Worm (Caenorhabditis elegans): ENCODE data around the gene nhr-138.

The nhr-138 gene

DNA sequence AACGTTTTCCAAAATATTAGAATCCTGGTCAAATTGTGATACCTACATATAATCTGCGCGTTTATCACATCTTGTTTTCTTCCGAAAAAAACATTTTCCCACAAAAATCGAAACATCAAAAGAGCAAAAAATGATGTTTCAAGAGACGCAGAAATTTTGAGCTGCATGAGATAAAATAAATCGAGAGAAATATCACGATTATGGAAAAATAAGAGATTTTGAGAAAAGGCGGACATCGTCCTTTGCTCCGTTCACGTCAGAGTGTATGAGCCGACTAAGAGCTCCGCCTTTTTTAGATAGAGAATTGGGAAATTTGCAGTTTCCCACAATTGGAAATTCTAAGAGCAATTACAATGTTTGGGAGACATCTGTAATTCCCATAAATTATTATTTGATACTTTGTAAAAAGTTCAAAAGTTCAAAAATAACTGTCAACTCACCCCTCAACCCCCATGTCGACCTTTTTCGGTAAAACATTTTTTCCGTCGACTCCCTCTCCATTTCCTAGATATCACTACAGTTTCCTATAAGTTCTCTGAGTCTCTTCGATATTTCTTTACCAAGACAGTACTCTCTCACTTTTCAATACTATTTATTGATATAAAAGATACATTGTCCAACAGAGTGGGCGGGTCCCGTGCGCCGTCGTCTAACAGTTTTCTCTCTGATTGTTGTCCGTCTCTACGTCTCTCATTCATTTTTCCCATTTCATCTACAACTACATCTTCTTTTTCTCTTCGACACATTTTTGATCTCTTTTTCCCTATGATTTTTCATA lies 31.8 kb downstream of the nhr-138 start (continued):
- no peak for TF ChIP-seq lim-7 (GFP tag; IDR thresholded peaks at IDR 0.05)
- no peak for TF ChIP-seq ZK337.2 (GFP tag; IDR thresholded peaks at IDR 0.05)
- TF ChIP-seq ces-1 (GFP tag; optimal IDR thresholded peaks at IDR 0.05) = no peak
- no peak for TF ChIP-seq lin-38 (GFP tag; IDR thresholded peaks at IDR 0.05)
- 0 out of 2 replicates have a peak, but pooled peaks have one; percentile 44 for TF ChIP-seq ctbp-1 (GFP tag; IDR thresholded peaks at IDR 0.05)
- TF ChIP-seq dmd-8 (GFP tag; IDR thresholded peaks at IDR 0.05) = no peak
- no peak for TF ChIP-seq ceh-20 (GFP tag; IDR thresholded peaks at IDR 0.05)
- 0 out of 2 replicates have a peak, but pooled peaks have one; percentile 15 for TF ChIP-seq hmg-1.1 (GFP tag; IDR thresholded peaks at IDR 0.05)
- TF ChIP-seq nhr-41 (GFP tag; IDR thresholded peaks at IDR 0.05) = no peak
- no peak for TF ChIP-seq daf-16 (GFP tag; optimal IDR thresholded peaks at IDR 0.05)
- TF ChIP-seq daf-16 (tag; optimal IDR thresholded peaks at IDR 0.05) = peak; percentile 56
- no peak for TF ChIP-seq tra-1 (GFP tag; IDR thresholded peaks at IDR 0.05)
- no peak for TF ChIP-seq zag-1 (tag; optimal IDR thresholded peaks at IDR 0.05)
- no peak for TF ChIP-seq unc-130 (GFP tag; optimal IDR thresholded peaks at IDR 0.05)
- TF ChIP-seq F44E2.7 (GFP tag; IDR thresholded peaks at IDR 0.05) = no peak
- peak; percentile 11 for TF ChIP-seq nhr-25 (tag; optimal IDR thresholded peaks at IDR 0.05; ENCODE audit: borderline replicate concordance, insufficient read depth)
- TF ChIP-seq daf-19 (GFP tag; conservative IDR thresholded peaks at IDR 0.05) = no peak
- TF ChIP-seq mes-2 (tag; optimal IDR thresholded peaks at IDR 0.05; ENCODE audit: poor library complexity, severe bottlenecking) = no peak
- TF ChIP-seq mdl-1 (tag; optimal IDR thresholded peaks at IDR 0.05) = peak in 1 of 2 experiments; percentile 57
- no peak for TF ChIP-seq spr-1 (tag; optimal IDR thresholded peaks at IDR 0.05)
- no peak for TF ChIP-seq nhr-111 (GFP tag; optimal IDR thresholded peaks at IDR 0.05)
- no peak for TF ChIP-seq lin-1 (GFP tag; IDR thresholded peaks at IDR 0.05)
- TF ChIP-seq snpc-4 (tag; optimal IDR thresholded peaks at IDR 0.05) = no peak
- peak; percentile 73 for TF ChIP-seq hlh-30 (tag; optimal IDR thresholded peaks at IDR 0.05; ENCODE audit: insufficient read depth)
- TF ChIP-seq lin-39 (tag; optimal IDR thresholded peaks at IDR 0.05) = no peak
- peak; percentile 94 for TF ChIP-seq nhr-28 (tag; optimal IDR thresholded peaks at IDR 0.05)
- no peak for TF ChIP-seq lin-13 (GFP tag; optimal IDR thresholded peaks at IDR 0.05)
- no peak for TF ChIP-seq unc-62 (GFP tag; optimal IDR thresholded peaks at IDR 0.05 in 1 of 2)
- no peak for TF ChIP-seq unc-62 (tag; optimal IDR thresholded peaks at IDR 0.05)
- TF ChIP-seq php-3 (GFP tag; IDR thresholded peaks at IDR 0.05) = no peak
- no peak for TF ChIP-seq Y75B8A.6 (GFP tag; IDR thresholded peaks at IDR 0.05)
- TF ChIP-seq set-16 (GFP tag; IDR thresholded peaks at IDR 0.05) = no peak
- TF ChIP-seq aha-1 (tag) = no peak
- peak; percentile 71 for TF ChIP-seq dmd-6 (GFP tag; IDR thresholded peaks at IDR 0.05)
- peak; percentile 6 for TF ChIP-seq cey-2 (tag; optimal IDR thresholded peaks at IDR 0.05; ENCODE audit: borderline replicate concordance, insufficient read depth)
- TF ChIP-seq hlh-11 (tag; optimal IDR thresholded peaks at IDR 0.05) = peak; percentile 69
- TF ChIP-seq lsy-2 (tag; optimal IDR thresholded peaks at IDR 0.05) = peak in 1 of 2 experiments; percentile 24
- no peak for TF ChIP-seq ztf-11 (tag; optimal IDR thresholded peaks at IDR 0.05)
- TF ChIP-seq nhr-11 (tag; optimal IDR thresholded peaks at IDR 0.05) = no peak
- TF ChIP-seq ceh-82 (tag; optimal IDR thresholded peaks at IDR 0.05) = no peak
- no peak for TF ChIP-seq ceh-62 (tag; optimal IDR thresholded peaks at IDR 0.05)
- no peak for TF ChIP-seq ceh-28 (tag; optimal IDR thresholded peaks at IDR 0.05)
- TF ChIP-seq egl-43 (GFP tag; IDR thresholded peaks at IDR 0.05) = no peak
- TF ChIP-seq hif-1 (tag; optimal IDR thresholded peaks at IDR 0.05) = no peak
- no peak for TF ChIP-seq F49E8.2 (tag; optimal IDR thresholded peaks at IDR 0.05; ENCODE audit: borderline replicate concordance)
- no peak for TF ChIP-seq gei-8 (GFP tag; optimal IDR thresholded peaks at IDR 0.05)
- TF ChIP-seq nhr-10 (tag; optimal IDR thresholded peaks at IDR 0.05) = peak; percentile 10
- TF ChIP-seq nhr-237 (tag; optimal IDR thresholded peaks at IDR 0.05) = no peak
- TF ChIP-seq lin-29 (GFP tag; IDR thresholded peaks at IDR 0.05) = no peak
- no peak for TF ChIP-seq F26F4.8 (GFP tag; conservative IDR thresholded peaks at IDR 0.05)

Measured in whole organism, L4 larva.